Worm (Caenorhabditis elegans): Measurements from ENCODE around the gene marc-2.

DNA sequence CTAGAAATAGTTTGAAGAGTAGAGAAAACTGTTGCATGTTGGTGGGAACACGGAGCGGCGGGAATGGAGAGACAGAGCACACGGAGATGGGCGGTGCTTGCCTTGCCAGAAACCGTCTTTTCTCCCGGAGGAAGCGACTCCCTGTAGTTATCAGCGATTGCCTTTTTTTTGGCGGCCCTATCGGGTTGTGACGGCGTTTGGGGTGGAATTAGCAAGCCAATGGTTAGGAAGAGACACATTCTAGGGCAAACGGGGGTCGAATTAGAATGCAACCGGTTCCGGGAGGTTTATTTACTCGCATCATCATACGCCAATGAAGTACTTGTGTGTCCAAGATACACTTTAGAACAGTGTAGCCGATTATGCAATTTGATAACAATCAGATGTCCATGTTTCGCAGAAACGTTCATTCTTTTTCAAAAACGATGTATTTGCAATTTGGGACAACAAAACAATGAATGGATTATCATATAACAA lies 3.1 kb downstream of the marc-2 start, which contains the start of gene lact-3:
- TF ChIP-seq pqm-1 (tag; optimal IDR thresholded peaks at IDR 0.05) (no peak), pag-3 (tag; optimal IDR thresholded peaks at IDR 0.05; ENCODE audit: borderline replicate concordance) (no peak), elt-4 (tag; optimal IDR thresholded peaks at IDR 0.05) (no peak), nhr-232 (tag; optimal IDR thresholded peaks at IDR 0.05) (no peak), dmd-4 (tag; optimal IDR thresholded peaks at IDR 0.05; ENCODE audit: borderline replicate concordance) (no peak), ama-1 (optimal IDR thresholded peaks at IDR 0.05) (no peak), tbx-2 (tag; optimal IDR thresholded peaks at IDR 0.05) (no peak), ceh-24 (tag; optimal IDR thresholded peaks at IDR 0.05) (no peak), unc-55 (GFP tag; optimal IDR thresholded peaks at IDR 0.05) (no peak), hlh-30 (tag; optimal IDR thresholded peaks at IDR 0.05; ENCODE audit: insufficient read depth) (no peak), dve-1 (tag; optimal IDR thresholded peaks at IDR 0.05) (no peak), sox-4 (tag; optimal IDR thresholded peaks at IDR 0.05) (no peak), C38D4.7 (GFP tag; optimal IDR thresholded peaks at IDR 0.05) (no peak)

Measured in whole organism, late embryonic.